Worm (Caenorhabditis elegans) whole organism, L3 larva: Measurements from ENCODE around the gene clec-203.

Experiments
- ceh-28 ChIP-seq: fragments of 150-350 bp; optimal IDR thresholded peaks from 2 replicates; lab custom pipeline; 2014; ENCODE audit warnings: missing biosample characterization, missing genetic modification reagents, missing genetic modification characterization
- jun-1 ChIP-seq: fragments of 150-350 bp; optimal IDR thresholded peaks from 2 replicates; lab custom pipeline; 2014; ENCODE audit warnings: missing biosample characterization, missing genetic modification reagents, missing genetic modification characterization
- lin-39 ChIP-seq: fragments of 150-350 bp; optimal IDR thresholded peaks from 2 replicates; lab custom pipeline; 2018; ENCODE audit warnings: missing biosample characterization, missing genetic modification reagents, missing genetic modification characterization
- mdl-1 ChIP-seq: fragments of 150-350 bp; optimal IDR thresholded peaks from 2 replicates; lab custom pipeline; 2014; ENCODE audit warnings: missing biosample characterization, missing genetic modification characterization
- nhr-76 ChIP-seq: fragments of 150-350 bp; sonication (generic microtip); optimal IDR thresholded peaks from 5 replicates; lab custom pipeline; 2014; ENCODE audit warnings: missing biosample characterization, missing genetic modification characterization
- pqm-1 ChIP-seq: fragments of 150-350 bp; optimal IDR thresholded peaks from 2 replicates; lab custom pipeline; 2017; ENCODE audit warnings: missing biosample characterization, missing genetic modification characterization, inconsistent platforms
- skn-1 ChIP-seq: fragments of 150-350 bp; optimal IDR thresholded peaks from 2 replicates; lab custom pipeline; 2014; ENCODE audit warnings: missing biosample characterization, missing genetic modification characterization
- ztf-4 ChIP-seq: fragments of 150-350 bp; optimal IDR thresholded peaks from 2 replicates; lab custom pipeline; 2014; ENCODE audit warnings: missing biosample characterization, missing genetic modification characterization

ce11 chrV:1061295-1061694 lies 26.8 kb upstream of the clec-203 start, which contains the start of gene rnst-2:
- TF ChIP-seq skn-1 (tag; lab: Kevin White, UChicago) (no peak), mdl-1 (no peak), jun-1 (tag; lab: Kevin White, UChicago) (no peak), pqm-1 (tag; lab: Kevin White, UChicago) (no peak), ceh-28 (tag; lab: Kevin White, UChicago) (no peak), ztf-4 (no peak), nhr-76 (tag; lab: Kevin White, UChicago) (no peak), lin-39 (no peak)
